Worm (Caenorhabditis elegans): ENCODE measurements around the gene gcy-14.
"Not testable (repeated sequence)": the region's sequence is repeated elsewhere in the genome, so short reads cannot be mapped to it uniquely, and the experiment has no call there.

The gcy-14 gene

ce11 chrV:14876724-14877123 is 8.6 kb upstream of the gcy-14 start, which contains the start of gene ZC412.10:
Gene ZC412.10, minus strand, starts transcription at chrV:14876824.
- not testable (repeated sequence) for TF ChIP-seq snpc-4, lin-39, egl-27 (tag; optimal IDR thresholded peaks at IDR 0.05)

- TF ChIP-seq lin-15B (tag; optimal IDR thresholded peaks at IDR 0.05) (peak; percentile 17), nfya-1 (tag; optimal IDR thresholded peaks at IDR 0.05; ENCODE audit: insufficient read depth) (peak; percentile 31), elt-3 (tag; optimal IDR thresholded peaks at IDR 0.05) (peak in 1 of 3 experiments; percentile 3), snpc-4 (tag; optimal IDR thresholded peaks at IDR 0.05) (peak; percentile 98), tbx-2 (tag; optimal IDR thresholded peaks at IDR 0.05) (peak; percentile 16), elt-2 (tag; optimal IDR thresholded peaks at IDR 0.05) (peak; percentile 0), nhr-67 (tag; optimal IDR thresholded peaks at IDR 0.05) (no peak), lin-39 (tag; optimal IDR thresholded peaks at IDR 0.05) (no peak), skn-1 (tag; optimal IDR thresholded peaks at IDR 0.05) (no peak), nhr-23 (tag; optimal IDR thresholded peaks at IDR 0.05) (peak; percentile 3)
Measured at ce11 chrV:14876257-14876656, 8.2 kb upstream of the gcy-14 start.

ce11 chrV:14875371-14875770 is 7.3 kb upstream of the gcy-14 start, which contains the start of gene ZC412.5:
Gene ZC412.5, minus strand, starts transcription at chrV:14875471.
- TF ChIP-seq ztf-4 (tag; optimal IDR thresholded peaks at IDR 0.05), result no peak
- TF ChIP-seq mdl-1 (tag; optimal IDR thresholded peaks at IDR 0.05), result no peak
- no peak for TF ChIP-seq R02D3.7 (tag; optimal IDR thresholded peaks at IDR 0.05)
- no peak for TF ChIP-seq hmg-11 (tag; optimal IDR thresholded peaks at IDR 0.05)
- TF ChIP-seq nhr-43 (tag; optimal IDR thresholded peaks at IDR 0.05; ENCODE audit: poor library complexity, severe bottlenecking), result no peak
- no peak for TF ChIP-seq ztf-11 (tag; optimal IDR thresholded peaks at IDR 0.05)
- TF ChIP-seq tbx-2 (tag; optimal IDR thresholded peaks at IDR 0.05), result no peak
- TF ChIP-seq nfya-1 (tag; optimal IDR thresholded peaks at IDR 0.05; ENCODE audit: insufficient read depth), result no peak
- no peak for TF ChIP-seq ceh-16 (tag; optimal IDR thresholded peaks at IDR 0.05)
- TF ChIP-seq egl-5 (tag; optimal IDR thresholded peaks at IDR 0.05), result no peak

- TF ChIP-seq daf-12 (tag; optimal IDR thresholded peaks at IDR 0.05), result no peak
- TF ChIP-seq nhr-77 (tag; optimal IDR thresholded peaks at IDR 0.05), result no peak
- no peak for TF ChIP-seq R02D3.7 (tag; optimal IDR thresholded peaks at IDR 0.05)
- TF ChIP-seq lin-39 (tag; optimal IDR thresholded peaks at IDR 0.05), result peak; percentile 55
- TF ChIP-seq ceh-16 (tag; optimal IDR thresholded peaks at IDR 0.05), result no peak
Measured at ce11 chrV:14871365-14871764, 3.3 kb upstream of the gcy-14 start, which contains the start of gene ZC412.3. Gene ZC412.3, minus strand, starts transcription at chrV:14871547.

ce11 chrV:14859380-14859779 is 8.7 kb downstream of the gcy-14 start:
- TF ChIP-seq ztf-11 (tag; optimal IDR thresholded peaks at IDR 0.05) (no peak), fkh-10 (GFP tag; optimal IDR thresholded peaks at IDR 0.05) (peak; percentile 76)

- TF ChIP-seq eor-1 (tag; optimal IDR thresholded peaks at IDR 0.05), result no peak
- no peak for TF ChIP-seq nhr-67 (tag; optimal IDR thresholded peaks at IDR 0.05)
- TF ChIP-seq pha-4 (tag; optimal IDR thresholded peaks at IDR 0.05), result no peak
- TF ChIP-seq lin-39 (tag; optimal IDR thresholded peaks at IDR 0.05), result no peak
- no peak for TF ChIP-seq aly-2 (tag; optimal IDR thresholded peaks at IDR 0.05)
- no peak for TF ChIP-seq ceh-82 (tag; optimal IDR thresholded peaks at IDR 0.05)
- no peak for TF ChIP-seq nhr-25 (tag; optimal IDR thresholded peaks at IDR 0.05)
- no peak for TF ChIP-seq nhr-76 (tag; optimal IDR thresholded peaks at IDR 0.05)
- TF ChIP-seq pqm-1 (tag; optimal IDR thresholded peaks at IDR 0.05), result no peak
- no peak for TF ChIP-seq elt-2 (tag; optimal IDR thresholded peaks at IDR 0.05)
- no peak for TF ChIP-seq daf-12 (tag; optimal IDR thresholded peaks at IDR 0.05)
- no peak for TF ChIP-seq fkh-2 (tag; optimal IDR thresholded peaks at IDR 0.05)
- TF ChIP-seq zag-1 (tag; optimal IDR thresholded peaks at IDR 0.05), result no peak
- no peak for TF ChIP-seq nhr-237 (tag; optimal IDR thresholded peaks at IDR 0.05)
- TF ChIP-seq mdl-1 (tag; optimal IDR thresholded peaks at IDR 0.05), result no peak
- no peak for TF ChIP-seq nhr-12 (tag; optimal IDR thresholded peaks at IDR 0.05)
- no peak for TF ChIP-seq ZK546.5 (tag; optimal IDR thresholded peaks at IDR 0.05)
- no peak for TF ChIP-seq snpc-4 (tag; optimal IDR thresholded peaks at IDR 0.05)
- no peak for TF ChIP-seq fos-1 (tag; optimal IDR thresholded peaks at IDR 0.05)
- TF ChIP-seq nhr-11 (tag; optimal IDR thresholded peaks at IDR 0.05), result no peak
Measured at ce11 chrV:14858503-14858902, 9.6 kb downstream of the gcy-14 start, which contains the start of gene npr-13. Gene npr-13, minus strand, starts transcription at chrV:14858603.

All from whole organism, L3 larva.